Fruit fly (Drosophila melanogaster): ENCODE measurements around the gene Polr2B.
A peak's percentile ranks its signal among the peaks of the same experiment; 100 is the strongest.

Polr2B gene

DNA sequence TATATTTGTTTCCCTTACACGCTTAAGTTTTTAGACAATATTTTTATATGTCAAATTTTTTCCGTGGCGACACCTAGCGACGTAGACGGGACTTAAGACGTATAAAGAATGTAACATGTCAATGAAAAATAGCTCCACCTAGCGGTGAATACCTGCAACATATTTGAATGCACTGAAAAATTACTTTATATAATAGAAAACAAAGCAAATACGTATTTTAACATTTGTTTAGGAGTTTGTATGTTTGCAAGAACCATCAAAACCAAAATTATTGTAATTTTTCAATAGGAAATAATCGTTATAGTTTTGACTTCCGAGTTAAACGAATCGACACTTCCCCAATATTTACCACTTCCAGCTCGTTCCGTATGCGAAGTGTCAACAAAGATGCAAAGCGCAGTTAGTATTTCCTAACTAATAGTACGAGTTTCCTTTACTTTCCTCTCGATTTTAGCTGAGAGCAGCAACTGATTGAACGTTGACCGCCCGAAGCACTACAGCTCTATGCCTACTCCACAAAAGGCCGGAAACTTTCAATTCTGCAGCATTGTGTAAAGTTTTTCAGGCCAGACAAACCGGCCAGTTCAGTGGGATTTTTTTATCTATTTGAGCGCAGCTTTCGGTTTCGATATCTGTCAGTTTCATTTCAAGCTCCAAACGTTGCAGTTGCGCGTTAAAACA, 36.6 kb upstream of the Polr2B start, which contains the start of gene Npc2b:
Gene Npc2b (plus strand): TSS at position 631 of the 681 bp plus-strand sequence.
- peak; percentile 58 for TF ChIP-seq dmrt99B (tag; optimal IDR thresholded peaks at IDR 0.05)
- TF ChIP-seq pfk (GFP tag; optimal IDR thresholded peaks at IDR 0.05), result no peak
- peak; percentile 11 for TF ChIP-seq zen (tag; optimal IDR thresholded peaks at IDR 0.05)
- TF ChIP-seq CG13624 (GFP tag; optimal IDR thresholded peaks at IDR 0.05), result peak; percentile 63
- TF ChIP-seq NC2α (GFP tag; optimal IDR thresholded peaks at IDR 0.05), result peak; percentile 20
- peak; percentile 4 for TF ChIP-seq CG1647 (GFP tag; optimal IDR thresholded peaks at IDR 0.05)
- TF ChIP-seq CG10147 (GFP tag; optimal IDR thresholded peaks at IDR 0.05), result no peak
- peak; percentile 5 for TF ChIP-seq kay (GFP tag; optimal IDR thresholded peaks at IDR 0.05)
- peak; percentile 79 for TF ChIP-seq CG9932 (GFP tag; IDR thresholded peaks at IDR 0.05)
- peak; percentile 41 for TF ChIP-seq CG3407 (GFP tag; optimal IDR thresholded peaks at IDR 0.05)
- peak in 1 of 3 experiments; percentile 3 for TF ChIP-seq Stat92E (GFP tag; optimal IDR thresholded peaks at IDR 0.05)
- no peak for TF ChIP-seq ftz-f1 (GFP tag; optimal IDR thresholded peaks at IDR 0.05)
- TF ChIP-seq CG15073 (GFP tag; optimal IDR thresholded peaks at IDR 0.05), result no peak
- TF ChIP-seq phol (tag; optimal IDR thresholded peaks at IDR 0.05), result peak; percentile 39
- peak; percentile 43 for TF ChIP-seq maf-S (GFP tag; optimal IDR thresholded peaks at IDR 0.05)
- TF ChIP-seq ewg (GFP tag; optimal IDR thresholded peaks at IDR 0.05), result peak; percentile 12
- TF ChIP-seq Gug (GFP tag; IDR thresholded peaks at IDR 0.05), result 0 out of 4 replicates have a peak, but pooled peaks have one; percentile 6
- TF ChIP-seq CG33213 (GFP tag; optimal IDR thresholded peaks at IDR 0.05), result peak; percentile 67
- TF ChIP-seq ato (GFP tag; IDR thresholded peaks at IDR 0.05; ENCODE audit: partially characterized antibody), result no peak
- peak; percentile 43; the same call in 1 of the 2 replicates for TF ChIP-seq NFAT (GFP tag; IDR thresholded peaks at IDR 0.05)
- TF ChIP-seq CG31441 (GFP tag; IDR thresholded peaks at IDR 0.05), result no peak
- peak; percentile 46 for TF ChIP-seq NC2β (GFP tag; optimal IDR thresholded peaks at IDR 0.05)
- TF ChIP-seq cwo (GFP tag; optimal IDR thresholded peaks at IDR 0.05), result peak; percentile 35
- TF ChIP-seq CG12942 (GFP tag; optimal IDR thresholded peaks at IDR 0.05), result peak; percentile 30
- peak; percentile 23 for TF ChIP-seq Deaf1 (tag; optimal IDR thresholded peaks at IDR 0.05)
- TF ChIP-seq Eip74EF (GFP tag; optimal IDR thresholded peaks at IDR 0.05), result peak in 1 of 2 experiments; percentile 55
- peak; percentile 17 for TF ChIP-seq CG3281 (GFP tag; optimal IDR thresholded peaks at IDR 0.05)
- TF ChIP-seq Blimp-1 (GFP tag; optimal IDR thresholded peaks at IDR 0.05), result peak; percentile 68
- peak; percentile 43; the same call in 1 of the 2 replicates for TF ChIP-seq vvl (GFP tag; IDR thresholded peaks at IDR 0.05)
- TF ChIP-seq CG4820 (GFP tag; optimal IDR thresholded peaks at IDR 0.05), result peak; percentile 34
- TF ChIP-seq Atf3 (GFP tag; optimal IDR thresholded peaks at IDR 0.05), result peak; percentile 49
- TF ChIP-seq Rx (GFP tag; IDR thresholded peaks at IDR 0.05), result no peak
- peak; percentile 34 for TF ChIP-seq pnt (GFP tag; optimal IDR thresholded peaks at IDR 0.05)
- TF ChIP-seq CG7987 (GFP tag; optimal IDR thresholded peaks at IDR 0.05), result peak; percentile 50
- no peak for TF ChIP-seq lov (optimal IDR thresholded peaks at IDR 0.05)
- TF ChIP-seq lov (GFP tag; IDR thresholded peaks at IDR 0.05), result 0 out of 3 replicates have a peak, but pooled peaks have one; percentile 3
- peak; percentile 16 for TF ChIP-seq CG2875 (GFP tag; optimal IDR thresholded peaks at IDR 0.05)
- TF ChIP-seq CG9609 (GFP tag; optimal IDR thresholded peaks at IDR 0.05), result peak; percentile 44
- 0 out of 2 replicates have a peak, but pooled peaks have one; percentile 38 for TF ChIP-seq danr (GFP tag; IDR thresholded peaks at IDR 0.05)
- TF ChIP-seq her (GFP tag; optimal IDR thresholded peaks at IDR 0.05), result peak; percentile 25
- peak; percentile 73 for TF ChIP-seq gem (tag; optimal IDR thresholded peaks at IDR 0.05)
- no peak for TF ChIP-seq CG10274 (GFP tag; optimal IDR thresholded peaks at IDR 0.05)
- TF ChIP-seq CG14667 (GFP tag; IDR thresholded peaks at IDR 0.05), result peak; percentile 26; the same call in 1 of the 2 replicates
- TF ChIP-seq pho (GFP tag; optimal IDR thresholded peaks at IDR 0.05), result peak; percentile 41
- TF ChIP-seq pum (GFP tag; optimal IDR thresholded peaks at IDR 0.05), result peak; percentile 19
- peak; percentile 28 for TF ChIP-seq CG8290 (GFP tag; optimal IDR thresholded peaks at IDR 0.05)
- TF ChIP-seq CG8290 (tag; optimal IDR thresholded peaks at IDR 0.05), result peak in 1 of 2 experiments; percentile 75
- TF ChIP-seq jumu (GFP tag; optimal IDR thresholded peaks at IDR 0.05), result no peak
- peak; percentile 61 for TF ChIP-seq sug (tag; optimal IDR thresholded peaks at IDR 0.05)

All from whole organism, embryonic.